Worm (Caenorhabditis elegans) whole organism, mixed stage, embryonic: ENCODE data around the gene ttr-11.

Experiments used
- M03D4.4 ChIP-seq: sonication (generic microtip); optimal IDR thresholded peaks from 2 replicates; lab custom pipeline; 2017; ENCODE audit warnings: mild to moderate bottlenecking, missing genetic modification characterization, missing compliant biosample characterization
- bed-3 ChIP-seq: fragments of 200-800 bp; sonication (Bioruptor generic); optimal IDR thresholded peaks from 3 replicates; lab custom pipeline; 2018; ENCODE audit warnings: mild to moderate bottlenecking, missing genetic modification characterization, moderate library complexity, missing compliant biosample characterization
- blmp-1 ChIP-seq: fragments of 150-350 bp; optimal IDR thresholded peaks from 2 replicates; lab custom pipeline; 2014; ENCODE audit warnings: missing biosample characterization, missing genetic modification characterization
- ceh-39 ChIP-seq: fragments of 150-350 bp; optimal IDR thresholded peaks from 2 replicates; lab custom pipeline; 2014; ENCODE audit warnings: missing biosample characterization, missing genetic modification characterization
- ces-1 ChIP-seq: fragments of 150-350 bp; optimal IDR thresholded peaks from 2 replicates; lab custom pipeline; 2014; ENCODE audit warnings: missing biosample characterization, missing genetic modification reagents, missing genetic modification characterization
- cnd-1 ChIP-seq: fragments of 200-800 bp; sonication (Bioruptor generic); optimal IDR thresholded peaks from 2 replicates; lab custom pipeline; 2018; ENCODE audit warnings: mild to moderate bottlenecking, missing genetic modification characterization, missing compliant biosample characterization
- drap-1 ChIP-seq: fragments of 200-800 bp; sonication (Bioruptor generic); optimal IDR thresholded peaks from 3 replicates; lab custom pipeline; 2018; ENCODE audit warnings: mild to moderate bottlenecking, missing genetic modification characterization, missing compliant biosample characterization
- elt-1 ChIP-seq: sonication (generic microtip); optimal IDR thresholded peaks from 2 replicates; lab custom pipeline; 2017; ENCODE audit warnings: missing genetic modification characterization, mild to moderate bottlenecking, missing compliant biosample characterization, antibody characterized with exemption, moderate library complexity, borderline replicate concordance; ENCODE audit not compliant: insufficient read depth
- elt-3 ChIP-seq: fragments of 150-350 bp; optimal IDR thresholded peaks from 2 replicates; lab custom pipeline; 2014; ENCODE audit warnings: missing biosample characterization, missing genetic modification characterization
- flh-1 ChIP-seq: fragments of 200-800 bp; sonication (Bioruptor generic); optimal IDR thresholded peaks from 2 replicates; lab custom pipeline; 2018; ENCODE audit warnings: mild to moderate bottlenecking, missing genetic modification characterization, moderate library complexity, missing compliant biosample characterization
- lsy-2 ChIP-seq: fragments of 150-350 bp; optimal IDR thresholded peaks from 2 replicates; lab custom pipeline; 2014; ENCODE audit warnings: missing biosample characterization, missing genetic modification characterization
- mab-5 ChIP-seq: fragments of 150-350 bp; optimal IDR thresholded peaks from 2 replicates; lab custom pipeline; 2014; ENCODE audit warnings: missing biosample characterization, missing genetic modification characterization
- mls-2 ChIP-seq: sonication (generic microtip); optimal IDR thresholded peaks from 2 replicates; lab custom pipeline; 2016; ENCODE audit warnings: mild to moderate bottlenecking, missing genetic modification characterization, moderate library complexity, missing compliant biosample characterization
- nhr-12 ChIP-seq: fragments of 150-350 bp; optimal IDR thresholded peaks from 2 replicates; lab custom pipeline; 2014; ENCODE audit warnings: missing biosample characterization, missing genetic modification characterization
- nhr-2 ChIP-seq: fragments of 150-350 bp; optimal IDR thresholded peaks from 2 replicates; lab custom pipeline; 2014; ENCODE audit warnings: missing biosample characterization, missing genetic modification characterization
- nhr-28 ChIP-seq: fragments of 150-350 bp; optimal IDR thresholded peaks from 2 replicates; lab custom pipeline; 2014; ENCODE audit warnings: missing biosample characterization, missing genetic modification characterization
- nhr-76 ChIP-seq: sonication (generic microtip); optimal IDR thresholded peaks from 2 replicates; lab custom pipeline; 2017; ENCODE audit warnings: missing biosample characterization, missing genetic modification characterization
- pha-4 ChIP-seq: fragments of 150-350 bp; optimal IDR thresholded peaks from 2 replicates; lab custom pipeline; 2018; ENCODE audit warnings: missing biosample characterization, missing genetic modification reagents, missing genetic modification characterization
- sem-2 ChIP-seq: fragments of 200-800 bp; sonication (Bioruptor generic); optimal IDR thresholded peaks from 2 replicates; lab custom pipeline; 2018; ENCODE audit warnings: mild to moderate bottlenecking, missing genetic modification characterization, missing compliant biosample characterization
- snpc-4 ChIP-seq: fragments of 150-350 bp; optimal IDR thresholded peaks from 2 replicates; lab custom pipeline; 2014; ENCODE audit warnings: missing biosample characterization, missing genetic modification characterization
- sptf-1 ChIP-seq: sonication (generic microtip); optimal IDR thresholded peaks from 2 replicates; lab custom pipeline; 2017; ENCODE audit warnings: mild to moderate bottlenecking, missing genetic modification characterization, moderate library complexity, missing compliant biosample characterization
- tbx-8 ChIP-seq: fragments of 200-800 bp; sonication (Bioruptor generic); optimal IDR thresholded peaks from 2 replicates; lab custom pipeline; 2018; ENCODE audit warnings: mild to moderate bottlenecking, missing genetic modification characterization, moderate library complexity, missing compliant biosample characterization
- unc-120 ChIP-seq: sonication (generic microtip); optimal IDR thresholded peaks from 2 replicates; lab custom pipeline; 2017; ENCODE audit warnings: missing genetic modification characterization, missing compliant biosample characterization; ENCODE audit not compliant: poor library complexity, severe bottlenecking
- unc-39 ChIP-seq: fragments of 150-350 bp; optimal IDR thresholded peaks from 2 replicates; lab custom pipeline; 2014; ENCODE audit warnings: missing biosample characterization, missing genetic modification characterization
- unc-62 ChIP-seq: fragments of 150-350 bp; optimal IDR thresholded peaks from 2 replicates; lab custom pipeline; 2014; ENCODE audit warnings: missing biosample characterization, missing genetic modification reagents, missing genetic modification characterization
- zip-8 ChIP-seq: fragments of 150-350 bp; optimal IDR thresholded peaks from 2 replicates; lab custom pipeline; 2014; ENCODE audit warnings: missing biosample characterization, missing genetic modification characterization

Gene ttr-11

ce11 chrV:20595653-20596052 lies 7.5 kb upstream of the ttr-11 start, which contains the start of gene F26F2.11:
F26F2.11 (minus strand) TSS chrV:20595753.
- TF ChIP-seq nhr-76 (tag; lab: Kevin White, UChicago) = no peak

- TF ChIP-seq bed-3 (GFP tag; lab: Kevin White, UChicago) (no peak), pha-4 (tag; lab: Kevin White, UChicago) (no peak), snpc-4 (tag; lab: Kevin White, UChicago) (no peak), tbx-8 (GFP tag; lab: Kevin White, UChicago) (no peak), nhr-2 (tag; lab: Kevin White, UChicago) (no peak), nhr-12 (no peak)
Observed at ce11 chrV:20597076-20597475, 6.0 kb upstream of the ttr-11 start, which contains the start of gene F46B3.1. F46B3.1 (minus strand) TSS chrV:20597176.

ce11 chrV:20599795-20600194 lies 3.3 kb upstream of the ttr-11 start, which contains the start of gene col-163:
col-163 (plus strand) TSS chrV:20600095.
- TF ChIP-seq sptf-1 (tag; lab: Kevin White, UChicago) (no peak), lsy-2 (no peak), mls-2 (no peak), cnd-1 (tag; lab: Kevin White, UChicago) (no peak), elt-3 (tag; lab: Kevin White, UChicago) (no peak), snpc-4 (tag; lab: Kevin White, UChicago) (no peak), blmp-1 (no peak), pha-4 (tag; lab: Kevin White, UChicago) (no peak), flh-1 (no peak), drap-1 (GFP tag; lab: Kevin White, UChicago) (no peak), zip-8 (tag; lab: Kevin White, UChicago) (no peak)

- TF ChIP-seq unc-39 (tag; lab: Kevin White, UChicago) (no peak), mls-2 (no peak), nhr-2 (tag; lab: Kevin White, UChicago) (no peak), drap-1 (GFP tag; lab: Kevin White, UChicago) (no peak), nhr-12 (no peak), ces-1 (GFP tag; lab: Kevin White, UChicago) (no peak), unc-62 (no peak), sem-2 (no peak), tbx-8 (GFP tag; lab: Kevin White, UChicago) (no peak), elt-3 (tag; lab: Kevin White, UChicago) (no peak), lsy-2 (no peak), ceh-39 (tag; lab: Kevin White, UChicago) (no peak), nhr-76 (tag; lab: Kevin White, UChicago) (no peak), flh-1 (no peak), cnd-1 (tag; lab: Kevin White, UChicago) (no peak)
Observed at ce11 chrV:20600704-20601103, 2.4 kb upstream of the ttr-11 start.

ce11 chrV:20604606-20605155 lies 1.6 kb downstream of the ttr-11 start, which contains the start of gene ttr-57:
ttr-57 (plus strand) TSS chrV:20605105.
- no peak for TF ChIP-seq elt-3 (tag; lab: Kevin White, UChicago)
- no peak for TF ChIP-seq tbx-8 (GFP tag; lab: Kevin White, UChicago)
- TF ChIP-seq nhr-28 (tag; lab: Kevin White, UChicago) = no peak
- TF ChIP-seq M03D4.4 (tag; lab: Kevin White, UChicago) = no peak
- no peak for TF ChIP-seq cnd-1 (tag; lab: Kevin White, UChicago)
- no peak for TF ChIP-seq unc-120 (tag; lab: Kevin White, UChicago)
- TF ChIP-seq blmp-1 = no peak
- TF ChIP-seq nhr-12 = no peak
- TF ChIP-seq pha-4 (tag; lab: Kevin White, UChicago) = no peak
- no peak for TF ChIP-seq drap-1 (GFP tag; lab: Kevin White, UChicago)
- no peak for TF ChIP-seq unc-62
- no peak for TF ChIP-seq unc-39 (tag; lab: Kevin White, UChicago)
- no peak for TF ChIP-seq mab-5
- TF ChIP-seq, all 35 proteins: peak for 0

ce11 chrV:20605812-20606211 lies 2.7 kb downstream of the ttr-11 start:
- peak; percentile 56 for TF ChIP-seq sptf-1 (tag; lab: Kevin White, UChicago)

- TF ChIP-seq ceh-39 (tag; lab: Kevin White, UChicago) (no peak), nhr-2 (tag; lab: Kevin White, UChicago) (no peak), blmp-1 (no peak), unc-62 (no peak), elt-1 (tag; lab: Kevin White, UChicago) (no peak)
Observed at ce11 chrV:20606617-20607016, 3.5 kb downstream of the ttr-11 start, which contains the start of gene F46B3.23. F46B3.23 (minus strand) TSS chrV:20606717.
